Worm (Caenorhabditis elegans) whole organism, L4 larva: ENCODE measurements around the gene R11G1.11.

ENCODE experiments used
- D1046.2 ChIP-seq: fragments of 200-800 bp; sonication (Bioruptor generic); IDR thresholded peaks from 2 replicates; pipeline ENCODE4 v1.3.6; 2022; ENCODE audit warnings: missing genetic modification characterization, missing compliant biosample characterization
- F10B5.3 ChIP-seq: sonication (generic microtip); optimal IDR thresholded peaks from 2 replicates; lab custom pipeline; 2016; ENCODE audit warnings: mild to moderate bottlenecking, missing genetic modification characterization, missing compliant biosample characterization
- Y105C5A.15 ChIP-seq: fragments of 200-800 bp; sonication (Bioruptor generic); IDR thresholded peaks from 2 replicates; pipeline ENCODE4 v1.3.6; 2022; ENCODE audit warnings: missing genetic modification characterization, missing compliant biosample characterization
- ZK546.5 ChIP-seq, 2 experiments: sonication (generic microtip); optimal IDR thresholded peaks; 2 replicates each; lab custom pipeline; 2017; ENCODE audit warnings: missing biosample characterization in 2 of 2, missing genetic modification characterization in 2 of 2
- aha-1 ChIP-seq: fragments of 150-350 bp; peaks from one replicate; lab custom pipeline; 2014; ENCODE audit warnings: missing biosample characterization, missing genetic modification characterization
- ces-1 ChIP-seq: fragments of 150-350 bp; sonication (generic microtip); optimal IDR thresholded peaks from 4 replicates; lab custom pipeline; 2014; ENCODE audit warnings: missing biosample characterization, missing genetic modification reagents, missing genetic modification characterization
- daf-12 ChIP-seq: fragments of 150-350 bp; optimal IDR thresholded peaks from 2 replicates; lab custom pipeline; 2014; ENCODE audit warnings: missing biosample characterization, missing genetic modification reagents, missing genetic modification characterization
- daf-8 ChIP-seq: fragments of 200-800 bp; sonication (Bioruptor generic); IDR thresholded peaks from 2 replicates; pipeline ENCODE4 v1.3.6; 2022; ENCODE audit warnings: missing genetic modification characterization, missing compliant biosample characterization
- gei-8 ChIP-seq: fragments of 200-800 bp; sonication (Bioruptor generic); optimal IDR thresholded peaks from 2 replicates; lab custom pipeline; 2018; ENCODE audit warnings: mild to moderate bottlenecking, missing genetic modification characterization, missing compliant biosample characterization
- hif-1 ChIP-seq, 2 experiments: sonication (generic microtip); optimal IDR thresholded peaks; 2 replicates each; lab custom pipeline; 2016 to 2017; ENCODE audit warnings: missing compliant biosample characterization in 2 of 2, missing genetic modification characterization in 2 of 2, missing genetic modification reagents in 2 of 2, missing genotype in 2 of 2, mild to moderate bottlenecking in 1 of 2
- hlh-30 ChIP-seq: sonication (generic microtip); optimal IDR thresholded peaks from 2 replicates; lab custom pipeline; 2017; ENCODE audit warnings: antibody characterized with exemption, mild to moderate bottlenecking, missing genetic modification characterization, missing compliant biosample characterization; ENCODE audit not compliant: insufficient read depth
- jun-1 ChIP-seq: fragments of 150-350 bp; optimal IDR thresholded peaks from 2 replicates; lab custom pipeline; 2014; ENCODE audit warnings: missing biosample characterization, missing genetic modification reagents, missing genetic modification characterization
- lin-13 ChIP-seq: fragments of 150-350 bp; optimal IDR thresholded peaks from 2 replicates; lab custom pipeline; 2014; ENCODE audit warnings: missing biosample characterization, missing genetic modification reagents, missing genetic modification characterization
- mdt-29 ChIP-seq: fragments of 200-800 bp; sonication (Bioruptor generic); IDR thresholded peaks from 2 replicates; pipeline ENCODE4 v1.3.6; 2022; ENCODE audit warnings: missing genetic modification reagents, missing genetic modification characterization, missing compliant biosample characterization
- pqm-1 ChIP-seq: sonication (generic microtip); optimal IDR thresholded peaks from 2 replicates; lab custom pipeline; 2017; ENCODE audit warnings: missing biosample characterization, missing genetic modification characterization
- skn-1 ChIP-seq: fragments of 150-350 bp; optimal IDR thresholded peaks from 2 replicates; lab custom pipeline; 2014; ENCODE audit warnings: missing biosample characterization, missing genetic modification characterization
- snpc-1.2 ChIP-seq: fragments of 200-800 bp; sonication (Bioruptor generic); IDR thresholded peaks from 2 replicates; pipeline ENCODE4 v1.3.6; 2022; ENCODE audit warnings: missing genetic modification reagents, missing genetic modification characterization, missing compliant biosample characterization
- snpc-4 ChIP-seq: fragments of 150-350 bp; optimal IDR thresholded peaks from 2 replicates; lab custom pipeline; 2014; ENCODE audit warnings: missing biosample characterization, missing genetic modification characterization

R11G1.11 gene

DNA sequence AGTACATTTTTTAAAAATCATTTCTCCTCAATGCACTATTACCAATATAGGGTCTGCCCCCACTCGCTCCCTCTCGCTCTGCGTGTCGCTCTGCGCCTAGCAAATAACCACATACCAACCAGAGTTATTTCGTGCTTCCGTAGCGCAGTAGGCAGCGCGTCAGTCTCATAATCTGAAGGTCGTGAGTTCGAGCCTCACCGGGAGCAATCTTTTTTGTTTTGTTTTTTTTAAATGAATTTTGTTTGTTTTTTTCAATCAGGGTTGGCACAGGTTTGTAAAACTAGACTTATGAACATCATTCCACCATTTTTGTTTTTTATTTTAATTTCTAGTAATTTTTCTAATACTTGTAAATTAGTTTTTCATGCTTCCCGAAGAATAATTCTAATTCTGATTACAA is 42.9 kb downstream of the R11G1.11 start (continued):
- TF ChIP-seq lin-13 (GFP tag; lab: Kevin White, UChicago) = no peak
- no peak for TF ChIP-seq ZK546.5 (tag; optimal IDR thresholded peaks at IDR 0.05; lab: Kevin White, UChicago)
- TF ChIP-seq hif-1 (tag; optimal IDR thresholded peaks at IDR 0.05; lab: Kevin White, UChicago) = peak in 1 of 2 experiments; percentile 62
- TF ChIP-seq mdt-29 (GFP tag; lab: Robert Waterston, UW) = peak; percentile 39; the same call in 1 of the 2 replicates
- peak; percentile 46 for TF ChIP-seq F10B5.3 (tag; lab: Kevin White, UChicago)
- no peak for TF ChIP-seq snpc-4 (tag; lab: Kevin White, UChicago)
- peak; percentile 92 for TF ChIP-seq D1046.2 (GFP tag; lab: Robert Waterston, UW)
- peak; percentile 66 for TF ChIP-seq hlh-30 (tag; lab: Kevin White, UChicago)
- TF ChIP-seq daf-12 (tag; lab: Kevin White, UChicago) = no peak
- TF ChIP-seq skn-1 = no peak
- 0 out of 2 replicates have a peak, but pooled peaks have one; percentile 68 for TF ChIP-seq daf-8
- no peak for TF ChIP-seq pqm-1
- peak; percentile 59 for TF ChIP-seq gei-8 (GFP tag; lab: Kevin White, UChicago)
- TF ChIP-seq jun-1 (tag; lab: Kevin White, UChicago) = no peak
- peak; percentile 10 for TF ChIP-seq ces-1 (GFP tag; lab: Kevin White, UChicago)
- peak; percentile 68 for TF ChIP-seq aha-1
- TF ChIP-seq snpc-1.2 (GFP tag; lab: Robert Waterston, UW) = peak; percentile 94

DNA sequence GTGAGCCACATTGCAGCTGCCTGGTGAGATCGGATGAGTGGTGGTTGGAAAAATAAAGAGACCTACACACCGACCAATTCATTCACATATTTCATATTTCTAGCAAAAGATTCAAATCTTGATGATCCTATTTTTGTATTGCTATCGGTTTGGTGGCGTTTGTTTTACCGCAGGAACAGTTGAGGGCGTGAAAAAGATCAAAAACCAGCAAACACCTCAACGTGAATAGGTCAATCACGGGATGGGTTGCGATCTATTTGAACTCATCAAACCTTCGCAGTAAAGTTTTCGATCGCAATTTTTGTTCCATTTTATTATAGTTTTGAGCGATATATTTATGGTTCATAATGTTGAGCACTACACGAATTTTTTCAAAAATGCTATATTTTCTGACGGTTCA is 47.1 kb downstream of the R11G1.11 start:
- TF ChIP-seq Y105C5A.15 (GFP tag; lab: Robert Waterston, UW) = no peak
- TF ChIP-seq aha-1 = peak; percentile 95
- no peak for TF ChIP-seq hlh-30 (tag; lab: Kevin White, UChicago)
